Worm (Caenorhabditis elegans): ENCODE measurements around the gene Y38C1AA.6.

Y38C1AA.6 gene

DNA sequence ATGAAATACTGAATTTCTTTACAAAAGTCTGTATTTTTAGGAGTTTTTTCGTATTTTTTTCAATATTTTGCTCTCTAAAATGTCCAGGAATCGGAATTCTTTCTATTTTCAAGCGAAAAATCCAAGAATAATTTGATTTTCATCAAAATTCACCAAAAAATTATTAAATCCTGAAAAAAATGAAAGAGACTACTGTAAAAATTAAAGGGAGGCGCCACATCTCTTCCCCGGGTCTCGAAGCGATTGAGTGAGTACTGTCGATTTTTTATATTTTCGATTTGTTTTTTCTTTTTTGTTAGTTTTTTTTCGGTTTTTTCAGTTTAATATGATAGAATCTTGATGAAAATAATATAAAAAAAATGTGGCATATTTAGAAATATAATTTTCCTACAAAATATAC, 20.9 kb downstream of the Y38C1AA.6 start:
- no peak for TF ChIP-seq fkh-10 (GFP tag; optimal IDR thresholded peaks at IDR 0.05)
- no peak for TF ChIP-seq mep-1 (tag; optimal IDR thresholded peaks at IDR 0.05)
- TF ChIP-seq C04F5.9 (tag; optimal IDR thresholded peaks at IDR 0.05), result no peak
- TF ChIP-seq alr-1 (tag; optimal IDR thresholded peaks at IDR 0.05; ENCODE audit: borderline replicate concordance), result no peak
- no peak for TF ChIP-seq nhr-71 (tag; optimal IDR thresholded peaks at IDR 0.05)
- no peak for TF ChIP-seq nhr-11 (tag; optimal IDR thresholded peaks at IDR 0.05)
- TF ChIP-seq lin-15B (tag; optimal IDR thresholded peaks at IDR 0.05), result no peak
- TF ChIP-seq zip-4 (GFP tag; optimal IDR thresholded peaks at IDR 0.05), result no peak
- no peak for TF ChIP-seq ceh-90 (tag; optimal IDR thresholded peaks at IDR 0.05)
- TF ChIP-seq sptf-1 (tag; optimal IDR thresholded peaks at IDR 0.05), result no peak
- TF ChIP-seq irx-1 (tag; optimal IDR thresholded peaks at IDR 0.05), result no peak
- TF ChIP-seq pag-3 (tag; optimal IDR thresholded peaks at IDR 0.05; ENCODE audit: borderline replicate concordance, insufficient read depth), result no peak
- no peak for TF ChIP-seq mdl-1 (tag; optimal IDR thresholded peaks at IDR 0.05)
- TF ChIP-seq mab-9 (GFP tag; IDR thresholded peaks at IDR 0.05), result no peak
- TF ChIP-seq nhr-77 (tag; optimal IDR thresholded peaks at IDR 0.05), result no peak
- TF ChIP-seq nhr-84 (tag; optimal IDR thresholded peaks at IDR 0.05), result no peak
- TF ChIP-seq tbx-2 (tag; optimal IDR thresholded peaks at IDR 0.05), result no peak
- no peak for TF ChIP-seq egl-13 (tag; optimal IDR thresholded peaks at IDR 0.05)
- TF ChIP-seq nhr-76 (tag; optimal IDR thresholded peaks at IDR 0.05), result no peak

DNA sequence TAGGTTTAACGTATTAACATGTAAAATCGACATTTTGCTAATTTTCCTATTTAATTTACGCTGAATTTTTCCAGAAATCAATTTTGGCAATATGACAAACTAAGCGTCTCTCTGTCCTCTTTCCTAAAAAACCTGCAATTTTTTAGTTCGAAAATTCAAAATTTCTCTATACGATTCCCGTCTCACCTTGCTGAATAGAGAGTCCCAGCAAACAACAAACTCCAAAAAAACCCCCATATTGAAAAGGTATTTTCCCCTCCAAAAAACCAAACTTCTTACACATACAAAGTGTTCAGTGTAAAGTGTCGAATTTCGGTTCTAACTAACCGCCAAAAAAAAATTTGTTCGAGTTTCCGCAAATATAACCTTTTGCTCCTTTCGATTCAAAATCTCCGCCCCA, 21.6 kb downstream of the Y38C1AA.6 start, which contains the start of gene pnc-1:
Gene pnc-1 (plus strand): TSS at position 301 of the 400 bp plus-strand sequence.
- no peak for TF ChIP-seq egl-13 (tag; optimal IDR thresholded peaks at IDR 0.05)
- no peak for TF ChIP-seq efl-3 (GFP tag; optimal IDR thresholded peaks at IDR 0.05)
- TF ChIP-seq mdl-1 (tag; optimal IDR thresholded peaks at IDR 0.05), result no peak
- TF ChIP-seq nhr-84 (tag; optimal IDR thresholded peaks at IDR 0.05), result no peak
- no peak for TF ChIP-seq pax-3 (tag; optimal IDR thresholded peaks at IDR 0.05)
- TF ChIP-seq efl-1 (optimal IDR thresholded peaks at IDR 0.05), result no peak
- TF ChIP-seq efl-1 (GFP tag; optimal IDR thresholded peaks at IDR 0.05 in 1 of 2), result no peak
- TF ChIP-seq pqm-1 (tag; optimal IDR thresholded peaks at IDR 0.05), result no peak
- TF ChIP-seq mef-2 (tag; optimal IDR thresholded peaks at IDR 0.05), result no peak
- TF ChIP-seq swsn-7 (tag; optimal IDR thresholded peaks at IDR 0.05), result no peak
- no peak for TF ChIP-seq sox-4 (tag; optimal IDR thresholded peaks at IDR 0.05)
- no peak for TF ChIP-seq Y116A8C.19 (tag; optimal IDR thresholded peaks at IDR 0.05; ENCODE audit: borderline replicate concordance)
- TF ChIP-seq lin-13 (GFP tag; optimal IDR thresholded peaks at IDR 0.05), result no peak
- TF ChIP-seq grh-1 (GFP tag; IDR thresholded peaks at IDR 0.05), result no peak
- TF ChIP-seq ces-1 (GFP tag; optimal IDR thresholded peaks at IDR 0.05), result no peak
- TF ChIP-seq sptf-1 (tag; optimal IDR thresholded peaks at IDR 0.05), result no peak
- no peak for TF ChIP-seq dpl-1 (GFP tag; optimal IDR thresholded peaks at IDR 0.05)
- TF ChIP-seq aly-2 (tag; optimal IDR thresholded peaks at IDR 0.05), result no peak

DNA sequence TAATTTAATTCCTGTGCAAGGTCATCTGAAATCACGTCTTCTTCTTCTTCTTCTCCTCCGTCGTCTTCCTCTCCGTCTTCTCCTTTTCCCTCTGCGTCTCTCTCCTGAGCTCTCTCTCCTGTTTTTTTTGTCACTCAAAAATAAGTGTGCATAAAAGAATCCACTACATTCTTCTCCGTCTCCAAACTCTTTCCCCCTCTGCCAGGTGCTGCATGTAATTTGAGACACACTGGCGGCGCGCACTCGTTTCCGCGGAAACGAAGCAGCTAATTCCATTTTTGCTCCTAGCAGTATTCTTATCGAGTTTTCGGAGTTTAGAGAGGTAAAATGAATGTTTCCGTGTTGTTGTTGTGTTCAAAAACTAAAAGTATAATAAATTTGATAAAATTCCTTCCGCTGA, 23.5 kb downstream of the Y38C1AA.6 start:
- TF ChIP-seq sup-37 (GFP tag; optimal IDR thresholded peaks at IDR 0.05), result no peak
- peak; percentile 72 for TF ChIP-seq fkh-8 (tag; optimal IDR thresholded peaks at IDR 0.05)
- TF ChIP-seq mep-1 (tag; optimal IDR thresholded peaks at IDR 0.05), result peak; percentile 38
- TF ChIP-seq nhr-237 (tag; optimal IDR thresholded peaks at IDR 0.05), result no peak
- TF ChIP-seq ets-5 (GFP tag; IDR thresholded peaks at IDR 0.05), result no peak
- TF ChIP-seq hlh-17 (GFP tag; optimal IDR thresholded peaks at IDR 0.05; ENCODE audit: borderline replicate concordance), result no peak
- TF ChIP-seq lsy-2 (tag; optimal IDR thresholded peaks at IDR 0.05), result peak in 1 of 2 experiments; percentile 14
- no peak for TF ChIP-seq C04F5.9 (tag; optimal IDR thresholded peaks at IDR 0.05)
- no peak for TF ChIP-seq mdl-1 (tag; optimal IDR thresholded peaks at IDR 0.05)
- no peak for TF ChIP-seq ztf-4 (tag; optimal IDR thresholded peaks at IDR 0.05)
- peak; percentile 49 for TF ChIP-seq lin-14 (GFP tag; optimal IDR thresholded peaks at IDR 0.05)
- TF ChIP-seq nhr-71 (tag; optimal IDR thresholded peaks at IDR 0.05), result peak; percentile 46
- TF ChIP-seq nhr-47 (tag; optimal IDR thresholded peaks at IDR 0.05), result peak; percentile 2
- TF ChIP-seq ceh-82 (tag; optimal IDR thresholded peaks at IDR 0.05), result peak in 1 of 3 experiments; percentile 23
- no peak for TF ChIP-seq ceh-88 (GFP tag; IDR thresholded peaks at IDR 0.05)

Data from whole organism, L1 larva.